Fruit fly (Drosophila melanogaster) whole organism, wandering third instar larva: ENCODE results near the gene thw.

Experiments used
- Abd-B ChIP-seq: fragments of >200 bp; optimal IDR thresholded peaks from 2 replicates; lab custom pipeline; 2017; ENCODE audit warnings: missing biosample characterization, missing genetic modification characterization
- CG32264 ChIP-seq: fragments of 200-800 bp; sonication (Bioruptor generic); optimal IDR thresholded peaks from 2 replicates; lab custom pipeline; 2016; ENCODE audit warnings: missing biosample characterization, missing genetic modification characterization
- CG9705 ChIP-seq: fragments of 200-800 bp; sonication (Bioruptor generic); optimal IDR thresholded peaks from 2 replicates; lab custom pipeline; 2018; ENCODE audit warnings: missing biosample characterization, mild to moderate bottlenecking, missing genetic modification characterization
- CrebA ChIP-seq: fragments of 200-800 bp; sonication (Bioruptor generic); optimal IDR thresholded peaks from 2 replicates; lab custom pipeline; 2016; ENCODE audit warnings: missing biosample characterization, mild to moderate bottlenecking, missing genetic modification characterization, borderline replicate concordance
- Dfd ChIP-seq: fragments of >200 bp; optimal IDR thresholded peaks from 2 replicates; lab custom pipeline; 2017; ENCODE audit warnings: missing biosample characterization, missing genetic modification characterization
- Dif ChIP-seq: fragments of 200-275, 200-300 bp; sonication (Bioruptor generic); optimal IDR thresholded peaks from 2 replicates; lab custom pipeline; 2018; ENCODE audit warnings: missing biosample characterization, missing genetic modification characterization; ENCODE audit not compliant: partially characterized antibody
- HLH106 ChIP-seq: fragments of 200-800 bp; optimal IDR thresholded peaks from 3 replicates; lab custom pipeline; 2019; ENCODE audit warnings: missing biosample characterization, mild to moderate bottlenecking, missing genetic modification characterization, moderate library complexity
- Hnf4 ChIP-seq: fragments of 200-800 bp; sonication (Bioruptor generic); optimal IDR thresholded peaks from 2 replicates; lab custom pipeline; 2016; ENCODE audit warnings: missing biosample characterization, mild to moderate bottlenecking, missing genetic modification characterization
- Hr78 ChIP-seq: fragments of >200 bp; optimal IDR thresholded peaks from 2 replicates; lab custom pipeline; 2017; ENCODE audit warnings: missing biosample characterization, missing genetic modification characterization
- Hr83 ChIP-seq: fragments of 200-300 bp; sonication (Bioruptor generic); optimal IDR thresholded peaks from 2 replicates; lab custom pipeline; 2016; ENCODE audit warnings: missing biosample characterization, mild to moderate bottlenecking, missing genetic modification characterization, moderate library complexity; ENCODE audit not compliant: poor library complexity, severe bottlenecking
- Jra ChIP-seq: sonication (Bioruptor generic); optimal IDR thresholded peaks from 2 replicates; lab custom pipeline; 2016; ENCODE audit warnings: missing biosample characterization, missing genetic modification characterization
- Mio ChIP-seq: sonication (Bioruptor generic); optimal IDR thresholded peaks from 2 replicates; lab custom pipeline; 2016; ENCODE audit warnings: missing biosample characterization, missing genetic modification characterization
- Myc ChIP-seq: fragments of >200 bp; optimal IDR thresholded peaks from 2 replicates; lab custom pipeline; 2017
- N ChIP-seq: fragments of >200 bp; optimal IDR thresholded peaks from 2 replicates; lab custom pipeline; 2018; ENCODE audit warnings: missing biosample characterization, missing external identifiers, missing genetic modification characterization
- OdsH ChIP-seq: fragments of 200-800 bp; sonication (Bioruptor generic); optimal IDR thresholded peaks from 2 replicates; lab custom pipeline; 2016; ENCODE audit warnings: missing biosample characterization, mild to moderate bottlenecking, missing genetic modification characterization
- Rel ChIP-seq, 2 experiments: fragments of 200-800 bp; sonication (Bioruptor generic) in 1 of 2; optimal IDR thresholded peaks; 2 replicates in 1 of 2; 3 replicates in 1 of 2; lab custom pipeline; 2016 to 2019; ENCODE audit warnings: mild to moderate bottlenecking in 2 of 2, missing biosample characterization in 2 of 2, missing genetic modification characterization in 2 of 2, moderate library complexity in 1 of 2
- Sp1 ChIP-seq: fragments of 200-800 bp; sonication (Bioruptor generic); optimal IDR thresholded peaks from 3 replicates; lab custom pipeline; 2019; ENCODE audit warnings: missing biosample characterization, mild to moderate bottlenecking, missing genetic modification characterization, moderate library complexity
- Vsx2 ChIP-seq: fragments of 200-300, 225-300 bp; sonication (Bioruptor generic); optimal IDR thresholded peaks from 2 replicates; lab custom pipeline; 2018; ENCODE audit warnings: missing biosample characterization, missing genetic modification characterization; ENCODE audit not compliant: partially characterized antibody
- br ChIP-seq: fragments of 200-800 bp; sonication (Bioruptor generic); optimal IDR thresholded peaks from 2 replicates; lab custom pipeline; 2016; ENCODE audit warnings: missing biosample characterization, missing genetic modification characterization
- brk ChIP-seq: fragments of 200-800 bp; sonication (Bioruptor generic); optimal IDR thresholded peaks from 2 replicates; lab custom pipeline; 2016; ENCODE audit warnings: missing biosample characterization, mild to moderate bottlenecking, missing genetic modification characterization
- dl ChIP-seq, 2 experiments: fragments of 175-275, 200-275 bp in 1 of 2; fragments of 200-275 bp in 1 of 2; sonication (Bioruptor generic); optimal IDR thresholded peaks; lab custom pipeline; 2018; ENCODE audit warnings: mild to moderate bottlenecking in 2 of 2, missing biosample characterization in 2 of 2, missing genetic modification characterization in 2 of 2, moderate library complexity in 2 of 2; ENCODE audit not compliant: partially characterized antibody in 2 of 2, insufficient read depth in 1 of 2
- dmrt93B ChIP-seq: fragments of 200-800 bp; sonication (Bioruptor generic); optimal IDR thresholded peaks from 2 replicates; lab custom pipeline; 2018; ENCODE audit warnings: missing biosample characterization, mild to moderate bottlenecking, missing genetic modification characterization
- dsf ChIP-seq: sonication (Bioruptor generic); optimal IDR thresholded peaks from 2 replicates; lab custom pipeline; 2016; ENCODE audit warnings: missing biosample characterization, missing genetic modification characterization, borderline replicate concordance
- ey ChIP-seq: fragments of 200-800 bp; sonication (Bioruptor generic); optimal IDR thresholded peaks from 2 replicates; lab custom pipeline; 2016; ENCODE audit warnings: missing biosample characterization, missing genetic modification characterization
- foxo ChIP-seq, 2 experiments: fragments of 200-800 bp; sonication (Bioruptor generic); optimal IDR thresholded peaks; 2 replicates in 1 of 2; 3 replicates in 1 of 2; lab custom pipeline; 2016 to 2017; ENCODE audit warnings: missing biosample characterization in 2 of 2, missing genetic modification characterization in 2 of 2
- fru ChIP-seq: fragments of 200-800 bp; sonication (Bioruptor generic); optimal IDR thresholded peaks from 3 replicates; lab custom pipeline; 2016; ENCODE audit warnings: missing biosample characterization, mild to moderate bottlenecking, missing genetic modification characterization
- h ChIP-seq: fragments of 200-800 bp; sonication (Bioruptor generic); optimal IDR thresholded peaks from 3 replicates; lab custom pipeline; 2016; ENCODE audit warnings: missing biosample characterization, mild to moderate bottlenecking, missing genetic modification characterization
- jim ChIP-seq: fragments of 175-275, 200-325 bp; sonication (Bioruptor generic); optimal IDR thresholded peaks from 2 replicates; lab custom pipeline; 2016; ENCODE audit warnings: missing biosample characterization, mild to moderate bottlenecking, missing genetic modification characterization
- lola ChIP-seq: fragments of >200 bp; optimal IDR thresholded peaks from 2 replicates; lab custom pipeline; 2017; ENCODE audit warnings: missing biosample characterization, missing genetic modification characterization
- sage ChIP-seq: fragments of 200-800 bp; sonication (Bioruptor generic); optimal IDR thresholded peaks from 2 replicates; lab custom pipeline; 2016; ENCODE audit warnings: missing biosample characterization, mild to moderate bottlenecking, missing genetic modification characterization
- sv ChIP-seq: fragments of 200-800 bp; sonication (Bioruptor generic); optimal IDR thresholded peaks from 3 replicates; lab custom pipeline; 2016; ENCODE audit warnings: missing biosample characterization, missing genetic modification characterization
- tai ChIP-seq: sonication (Bioruptor generic); optimal IDR thresholded peaks from 2 replicates; lab custom pipeline; 2016; ENCODE audit warnings: missing biosample characterization, missing genetic modification characterization
- usp ChIP-seq: fragments of >200 bp; optimal IDR thresholded peaks from 2 replicates; lab custom pipeline; 2017; ENCODE audit warnings: missing biosample characterization, missing genetic modification characterization

thw gene

dm6 chr3R:7187989-7188388, 36.2 kb upstream of the thw start:
- TF ChIP-seq Dfd (GFP tag; lab: Kevin White, UChicago) (no peak), usp (GFP tag; lab: Kevin White, UChicago) (no peak), Hnf4 (GFP tag; lab: Kevin White, UChicago) (no peak), Mio (GFP tag; lab: Kevin White, UChicago) (no peak), OdsH (GFP tag; lab: Kevin White, UChicago) (no peak), lola (GFP tag; lab: Kevin White, UChicago) (no peak), Abd-B (GFP tag; lab: Kevin White, UChicago) (no peak), ey (GFP tag; lab: Kevin White, UChicago) (no peak), tai (GFP tag; lab: Kevin White, UChicago) (no peak), foxo (GFP tag; optimal IDR thresholded peaks at IDR 0.05; lab: Kevin White, UChicago) (no peak), Rel (GFP tag; optimal IDR thresholded peaks at IDR 0.05; lab: Kevin White, UChicago) (no peak), Rel (tag; optimal IDR thresholded peaks at IDR 0.05; lab: Kevin White, UChicago) (no peak), dmrt93B (GFP tag; lab: Kevin White, UChicago) (no peak), Dif (no peak), Sp1 (GFP tag; lab: Kevin White, UChicago) (no peak), h (GFP tag; lab: Kevin White, UChicago) (no peak), sv (GFP tag; lab: Kevin White, UChicago) (no peak)

DNA sequence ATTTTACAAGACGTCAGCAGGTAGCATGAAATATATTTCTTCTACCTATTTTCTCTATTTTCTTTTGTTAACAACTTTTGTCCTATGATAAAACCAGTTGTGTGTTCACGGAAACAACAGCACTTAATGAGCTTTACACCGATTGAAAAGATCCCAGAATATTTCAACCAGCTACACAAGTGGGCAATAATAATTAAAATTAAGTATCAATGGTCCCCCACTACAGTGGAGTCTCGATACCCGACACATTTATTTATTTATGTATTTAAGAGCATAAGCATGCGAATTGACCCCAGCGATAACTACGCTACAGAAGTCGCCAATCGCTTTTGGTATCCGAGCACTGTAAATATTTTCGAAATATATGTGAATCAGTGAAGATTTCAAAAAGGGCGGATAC, 35.5 kb upstream of the thw start:
- no peak for TF ChIP-seq brk (GFP tag; lab: Kevin White, UChicago)
- TF ChIP-seq Hr83 (GFP tag; lab: Kevin White, UChicago) = no peak
- no peak for TF ChIP-seq jim (GFP tag; lab: Kevin White, UChicago)
- no peak for TF ChIP-seq CG32264 (GFP tag; lab: Kevin White, UChicago)
- no peak for TF ChIP-seq Abd-B (GFP tag; lab: Kevin White, UChicago)
- no peak for TF ChIP-seq ey (GFP tag; lab: Kevin White, UChicago)
- no peak for TF ChIP-seq sage
- no peak for TF ChIP-seq Rel (GFP tag; optimal IDR thresholded peaks at IDR 0.05; lab: Kevin White, UChicago)
- no peak for TF ChIP-seq Rel (tag; optimal IDR thresholded peaks at IDR 0.05; lab: Kevin White, UChicago)
- no peak for TF ChIP-seq OdsH (GFP tag; lab: Kevin White, UChicago)
- TF ChIP-seq HLH106 (tag; lab: Kevin White, UChicago) = no peak
- no peak for TF ChIP-seq lola (GFP tag; lab: Kevin White, UChicago)
- TF ChIP-seq Vsx2 (GFP tag; lab: Kevin White, UChicago) = no peak
- no peak for TF ChIP-seq fru (GFP tag; lab: Kevin White, UChicago)
- no peak for TF ChIP-seq CG9705 (GFP tag; lab: Kevin White, UChicago)

- TF ChIP-seq usp (GFP tag; lab: Kevin White, UChicago) (no peak), dsf (GFP tag; lab: Kevin White, UChicago) (no peak), Myc (lab: Kevin White, UChicago) (peak; percentile 90), h (GFP tag; lab: Kevin White, UChicago) (no peak), N (GFP tag; lab: Kevin White, UChicago) (peak; percentile 76), Jra (no peak), dmrt93B (GFP tag; lab: Kevin White, UChicago) (no peak), Mio (GFP tag; lab: Kevin White, UChicago) (no peak), fru (GFP tag; lab: Kevin White, UChicago) (no peak), jim (GFP tag; lab: Kevin White, UChicago) (no peak), Dfd (GFP tag; lab: Kevin White, UChicago) (no peak), Hr78 (GFP tag; lab: Kevin White, UChicago) (no peak), lola (GFP tag; lab: Kevin White, UChicago) (peak; percentile 7), br (GFP tag; lab: Kevin White, UChicago) (no peak), Vsx2 (GFP tag; lab: Kevin White, UChicago) (peak; percentile 81), Dif (peak; percentile 54), dl (GFP tag; optimal IDR thresholded peaks at IDR 0.05; lab: Kevin White, UChicago; ENCODE audit: insufficient read depth in 1 of 2, partially characterized antibody in 2 of 2) (peak in 1 of 2 experiments; percentile 31), foxo (GFP tag; optimal IDR thresholded peaks at IDR 0.05; lab: Kevin White, UChicago) (no peak), CrebA (GFP tag; lab: Kevin White, UChicago) (no peak), CG32264 (GFP tag; lab: Kevin White, UChicago) (no peak)
These were observed 24.4 kb upstream of the thw start for dm6 chr3R:7199849-7200248.
